Worm (Caenorhabditis elegans): ENCODE results near the gene dph-7.

dph-7 gene

DNA sequence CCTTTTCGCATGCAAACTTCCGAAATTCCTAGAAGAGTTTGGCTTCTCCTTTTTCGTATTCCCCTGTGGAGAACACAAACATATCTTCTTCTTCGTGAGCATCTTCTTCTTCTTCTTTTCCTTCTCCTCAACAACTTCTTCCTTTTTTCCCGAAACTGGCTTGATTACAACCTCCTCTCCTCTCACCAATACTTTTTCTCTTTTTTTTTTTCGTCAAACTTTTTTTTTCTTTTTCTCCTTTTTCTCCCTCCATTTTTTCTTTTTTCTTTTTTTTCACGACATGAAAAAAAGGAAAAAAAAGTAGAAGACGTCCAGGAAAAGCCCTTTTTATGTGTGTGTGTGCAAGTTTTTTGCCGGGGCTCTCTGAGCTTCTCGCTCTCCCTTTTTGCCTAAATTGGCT is 44.0 kb upstream of the dph-7 start:
- TF ChIP-seq nhr-84 (tag; optimal IDR thresholded peaks at IDR 0.05) (no peak), fkh-8 (tag; optimal IDR thresholded peaks at IDR 0.05) (peak; percentile 19), elt-3 (tag; optimal IDR thresholded peaks at IDR 0.05) (no peak), nhr-12 (tag; optimal IDR thresholded peaks at IDR 0.05) (no peak), alr-1 (tag; optimal IDR thresholded peaks at IDR 0.05; ENCODE audit: borderline replicate concordance) (no peak), pag-3 (tag; optimal IDR thresholded peaks at IDR 0.05; ENCODE audit: borderline replicate concordance, insufficient read depth) (no peak), ceh-88 (GFP tag; IDR thresholded peaks at IDR 0.05) (no peak), aly-2 (tag; optimal IDR thresholded peaks at IDR 0.05) (no peak), C16A3.4 (tag; optimal IDR thresholded peaks at IDR 0.05) (no peak), unc-30 (tag; optimal IDR thresholded peaks at IDR 0.05) (no peak), ceh-82 (tag; optimal IDR thresholded peaks at IDR 0.05) (peak in 2 of 3 experiments; percentile 5 to 41), nhr-71 (tag; optimal IDR thresholded peaks at IDR 0.05) (peak; percentile 47), aha-1 (tag; optimal IDR thresholded peaks at IDR 0.05) (no peak), nhr-237 (tag; optimal IDR thresholded peaks at IDR 0.05) (no peak), lin-14 (GFP tag; optimal IDR thresholded peaks at IDR 0.05) (peak; percentile 87), nhr-47 (tag; optimal IDR thresholded peaks at IDR 0.05) (peak; percentile 42), rnt-1 (tag; optimal IDR thresholded peaks at IDR 0.05) (no peak), ceh-90 (tag; optimal IDR thresholded peaks at IDR 0.05) (no peak), unc-62 (GFP tag; optimal IDR thresholded peaks at IDR 0.05) (no peak), sup-37 (GFP tag; optimal IDR thresholded peaks at IDR 0.05) (no peak), nhr-90 (tag; optimal IDR thresholded peaks at IDR 0.05; ENCODE audit: poor library complexity) (no peak), lin-39 (tag; optimal IDR thresholded peaks at IDR 0.05) (no peak), mef-2 (tag; optimal IDR thresholded peaks at IDR 0.05) (no peak), zag-1 (tag; optimal IDR thresholded peaks at IDR 0.05) (no peak), mab-9 (GFP tag; IDR thresholded peaks at IDR 0.05) (0 out of 2 replicates have a peak, but pooled peaks have one; percentile 20), unc-86 (tag; optimal IDR thresholded peaks at IDR 0.05) (no peak), lin-13 (GFP tag; optimal IDR thresholded peaks at IDR 0.05) (no peak), ceh-8 (GFP tag; optimal IDR thresholded peaks at IDR 0.05) (no peak), dsc-1 (tag; optimal IDR thresholded peaks at IDR 0.05) (no peak), efl-1 (optimal IDR thresholded peaks at IDR 0.05) (no peak), efl-1 (GFP tag; optimal IDR thresholded peaks at IDR 0.05 in 1 of 2) (no peak), blmp-1 (tag; optimal IDR thresholded peaks at IDR 0.05) (no peak), elt-2 (tag; optimal IDR thresholded peaks at IDR 0.05) (no peak), nhr-28 (tag; optimal IDR thresholded peaks at IDR 0.05) (no peak), nhr-85 (tag) (no peak), lsy-2 (tag; optimal IDR thresholded peaks at IDR 0.05) (peak; percentile 24 to 48), nhr-20 (tag; optimal IDR thresholded peaks at IDR 0.05) (no peak), mep-1 (tag; optimal IDR thresholded peaks at IDR 0.05) (peak; percentile 50), xbp-1 (tag; optimal IDR thresholded peaks at IDR 0.05) (no peak), ztf-4 (tag; optimal IDR thresholded peaks at IDR 0.05) (no peak), irx-1 (tag; optimal IDR thresholded peaks at IDR 0.05) (peak; percentile 1), hlh-4 (tag; optimal IDR thresholded peaks at IDR 0.05) (no peak), skn-1 (tag; optimal IDR thresholded peaks at IDR 0.05) (no peak), fkh-10 (GFP tag; optimal IDR thresholded peaks at IDR 0.05) (peak; percentile 43), nhr-11 (tag; optimal IDR thresholded peaks at IDR 0.05) (no peak), nhr-77 (tag; optimal IDR thresholded peaks at IDR 0.05) (no peak), sox-4 (tag; optimal IDR thresholded peaks at IDR 0.05) (no peak)

Measured in whole organism, L1 larva.